Fruit fly (Drosophila melanogaster): Measurements from ENCODE around the gene r.

DNA sequence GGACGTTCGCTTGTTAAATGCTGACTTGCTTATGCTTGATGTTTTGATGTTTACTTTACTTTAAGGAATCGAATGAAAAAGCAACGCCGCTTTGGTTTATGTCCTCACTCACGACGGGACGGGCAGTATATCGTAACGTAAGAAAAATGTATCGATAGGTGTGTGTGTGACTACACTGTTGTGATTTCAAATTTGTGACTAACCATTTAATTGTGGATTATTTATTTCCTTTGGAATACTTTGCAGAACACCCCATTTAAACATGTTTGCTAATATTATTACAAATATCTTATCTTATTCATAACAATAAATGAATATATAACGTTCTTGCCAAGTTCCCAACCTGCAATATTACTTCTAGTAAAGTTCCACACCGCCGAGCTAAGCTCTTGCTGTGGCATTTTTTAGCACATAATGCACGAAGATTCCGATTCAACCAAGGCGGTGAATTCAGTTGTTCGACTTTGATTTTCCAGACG lies at the start of gene r, which contains the start of gene Nemp:
- TF ChIP-seq CG8478 (optimal IDR thresholded peaks at IDR 0.05) (no peak), CTCF (optimal IDR thresholded peaks at IDR 0.05) (peak in 1 of 2 experiments; percentile 1)
